Fruit fly (Drosophila melanogaster) whole organism, embryonic: ENCODE measurements around the gene CG15528.
A peak's percentile ranks its signal among the peaks of the same experiment; 100 is the strongest.

Source experiments
- BEAF-32 ChIP-seq: fragments of 200-800 bp; sonication (Bioruptor generic); optimal IDR thresholded peaks from 3 replicates; lab custom pipeline; 2017; ENCODE audit warnings: missing biosample characterization, missing genetic modification characterization, mild to moderate bottlenecking, moderate library complexity, missing genetic modification reagents
- C15 ChIP-seq: fragments of 200-800 bp; sonication (Bioruptor generic); IDR thresholded peaks from 3 replicates; pipeline ENCODE4 v1.3.6; 2022; ENCODE audit warnings: missing biosample characterization, missing genetic modification characterization
- CG10366 ChIP-seq: fragments of 200-800 bp; sonication (Bioruptor generic); IDR thresholded peaks from 2 replicates; pipeline ENCODE4 v1.3.6; 2022; ENCODE audit warnings: missing biosample characterization, missing genetic modification characterization
- CG10462 ChIP-seq: fragments of 200-800 bp; sonication (Bioruptor generic); optimal IDR thresholded peaks from 2 replicates; lab custom pipeline; 2016; ENCODE audit warnings: missing biosample characterization, missing genetic modification characterization
- CG10543 ChIP-seq: fragments of 200-800 bp; sonication (Bioruptor generic); optimal IDR thresholded peaks from 3 replicates; lab custom pipeline; 2017; ENCODE audit warnings: missing biosample characterization, mild to moderate bottlenecking, missing genetic modification characterization, moderate library complexity
- CG11093 ChIP-seq: fragments of 200-800 bp; sonication (Bioruptor generic); IDR thresholded peaks from 3 replicates; pipeline ENCODE4 v1.3.6; 2022; ENCODE audit warnings: missing biosample characterization, missing genetic modification characterization
- CG12155 ChIP-seq: fragments of 200-800 bp; sonication (Bioruptor generic); optimal IDR thresholded peaks from 3 replicates; lab custom pipeline; 2016; ENCODE audit warnings: missing biosample characterization, missing genetic modification characterization
- CG14710 ChIP-seq: fragments of 200-800 bp; sonication (Bioruptor generic); optimal IDR thresholded peaks from 3 replicates; lab custom pipeline; 2019; ENCODE audit warnings: missing biosample characterization, mild to moderate bottlenecking, missing genetic modification characterization, moderate library complexity
- CG1832 ChIP-seq: fragments of 200-800 bp; sonication (Bioruptor generic); optimal IDR thresholded peaks from 2 replicates; lab custom pipeline; 2017; ENCODE audit warnings: missing biosample characterization, mild to moderate bottlenecking, missing genetic modification characterization, inconsistent platforms
- CG33557 ChIP-seq: fragments of 200-800 bp; sonication (Bioruptor generic); optimal IDR thresholded peaks from 2 replicates; lab custom pipeline; 2019; ENCODE audit warnings: missing biosample characterization, mild to moderate bottlenecking, missing genetic modification characterization, moderate library complexity
- CG34224 ChIP-seq: fragments of 200-800 bp; sonication (Bioruptor generic); IDR thresholded peaks from 3 replicates; pipeline ENCODE4 v1.3.6; 2022; ENCODE audit warnings: missing biosample characterization, missing genetic modification characterization; ENCODE audit not compliant: partially characterized antibody
- CG4707 ChIP-seq: fragments of 200-800 bp; sonication (Bioruptor generic); optimal IDR thresholded peaks from 2 replicates; lab custom pipeline; 2018; ENCODE audit warnings: missing biosample characterization, mild to moderate bottlenecking, missing genetic modification characterization, moderate library complexity
- CG6254 ChIP-seq: fragments of 200-800 bp; sonication (Bioruptor generic); optimal IDR thresholded peaks from 3 replicates; lab custom pipeline; 2017; ENCODE audit warnings: mild to moderate bottlenecking, missing biosample characterization, missing genetic modification reagents, missing genetic modification characterization
- CG6689 ChIP-seq: fragments of 200-800 bp; sonication (Bioruptor generic); IDR thresholded peaks from 2 replicates; pipeline ENCODE4 v1.3.6; 2022; ENCODE audit warnings: missing biosample characterization, missing genetic modification characterization
- CG6813 ChIP-seq: fragments of 200-800 bp; sonication (Bioruptor generic); optimal IDR thresholded peaks from 2 replicates; lab custom pipeline; 2017; ENCODE audit warnings: missing biosample characterization, missing genetic modification characterization, mild to moderate bottlenecking, moderate library complexity, missing genetic modification reagents
- CG7963 ChIP-seq: fragments of 200-800 bp; sonication (Bioruptor generic); IDR thresholded peaks from 3 replicates; pipeline ENCODE4 v1.3.6; 2022; ENCODE audit warnings: missing biosample characterization, missing genetic modification characterization; ENCODE audit not compliant: partially characterized antibody
- CkIIα-i1 ChIP-seq: fragments of 200-800 bp; sonication (Bioruptor generic); IDR thresholded peaks from 2 replicates; pipeline ENCODE4 v1.3.6; 2022; ENCODE audit warnings: missing biosample characterization, missing genetic modification characterization
- CrebB ChIP-seq: fragments of 200-800 bp; sonication (Bioruptor generic); optimal IDR thresholded peaks from 3 replicates; lab custom pipeline; 2018; ENCODE audit warnings: missing biosample characterization, mild to moderate bottlenecking, missing genetic modification characterization
- D19B ChIP-seq: fragments of 200-800 bp; sonication (Bioruptor generic); optimal IDR thresholded peaks from 2 replicates; lab custom pipeline; 2017; ENCODE audit warnings: missing biosample characterization, mild to moderate bottlenecking, missing genetic modification characterization
- Dbx ChIP-seq: fragments of 200-800 bp; sonication (Bioruptor generic); IDR thresholded peaks from 3 replicates; pipeline ENCODE4 v1.3.6; 2022; ENCODE audit warnings: missing biosample characterization, missing genetic modification characterization
- Dp ChIP-seq: fragments of 200-800 bp; sonication (Bioruptor generic); optimal IDR thresholded peaks from 2 replicates; lab custom pipeline; 2018; ENCODE audit warnings: missing biosample characterization, mild to moderate bottlenecking, missing genetic modification characterization, moderate library complexity
- HLH4C ChIP-seq: fragments of 200-800 bp; sonication (Bioruptor generic); IDR thresholded peaks from 3 replicates; pipeline ENCODE4 v1.3.6; 2022; ENCODE audit warnings: missing biosample characterization, missing genetic modification characterization; ENCODE audit not compliant: partially characterized antibody
- HLH54F ChIP-seq: fragments of 200-800 bp; sonication (Bioruptor generic); optimal IDR thresholded peaks from 3 replicates; lab custom pipeline; 2016; ENCODE audit warnings: missing biosample characterization, missing genetic modification characterization
- Hsf ChIP-seq: fragments of 200-800 bp; sonication (Bioruptor generic); optimal IDR thresholded peaks from 3 replicates; lab custom pipeline; 2016; ENCODE audit warnings: missing biosample characterization, missing genetic modification characterization
- Meics ChIP-seq: fragments of 200-800 bp; sonication (Bioruptor generic); optimal IDR thresholded peaks from 2 replicates; lab custom pipeline; 2017; ENCODE audit warnings: missing biosample characterization, mild to moderate bottlenecking, missing genetic modification characterization
- Neu2 ChIP-seq: fragments of 200-800 bp; sonication (Bioruptor generic); optimal IDR thresholded peaks from 3 replicates; lab custom pipeline; 2016; ENCODE audit warnings: missing biosample characterization, missing genetic modification characterization, borderline replicate concordance
- Opbp ChIP-seq: fragments of 200-800 bp; sonication (Bioruptor generic); IDR thresholded peaks from 3 replicates; pipeline ENCODE4 v1.3.6; 2022; ENCODE audit warnings: missing biosample characterization, missing genetic modification characterization; ENCODE audit not compliant: partially characterized antibody
- PHDP ChIP-seq: fragments of 200-800 bp; sonication (Bioruptor generic); optimal IDR thresholded peaks from 3 replicates; lab custom pipeline; 2018; ENCODE audit warnings: missing biosample characterization, mild to moderate bottlenecking, missing genetic modification characterization, moderate library complexity
- Side ChIP-seq: fragments of 200-800 bp; sonication (Bioruptor generic); optimal IDR thresholded peaks from 2 replicates; lab custom pipeline; 2016; ENCODE audit warnings: missing biosample characterization, missing genetic modification characterization
- TFAM ChIP-seq: fragments of 200-800 bp; sonication (Bioruptor generic); optimal IDR thresholded peaks from 2 replicates; lab custom pipeline; 2017; ENCODE audit warnings: missing biosample characterization, missing genetic modification characterization, inconsistent platforms
- bowl ChIP-seq: fragments of 200-800 bp; sonication (Bioruptor generic); IDR thresholded peaks from 2 replicates; pipeline ENCODE4 v1.3.6; 2022; ENCODE audit warnings: missing biosample characterization, missing genetic modification characterization
- cg ChIP-seq: fragments of 200-800 bp; sonication (Bioruptor generic); optimal IDR thresholded peaks from 3 replicates; lab custom pipeline; 2019; ENCODE audit warnings: missing biosample characterization, mild to moderate bottlenecking, missing genetic modification characterization, moderate library complexity
- emc ChIP-seq: fragments of 200-800 bp; sonication (Bioruptor generic); optimal IDR thresholded peaks from 2 replicates; lab custom pipeline; 2016; ENCODE audit warnings: missing biosample characterization, missing genetic modification characterization
- fd64A ChIP-seq: fragments of 200-800 bp; sonication (Bioruptor generic); optimal IDR thresholded peaks from 3 replicates; lab custom pipeline; 2018; ENCODE audit warnings: missing biosample characterization, mild to moderate bottlenecking, missing genetic modification characterization
- gsb ChIP-seq: fragments of 200-800 bp; sonication (Bioruptor generic); IDR thresholded peaks from 2 replicates; pipeline ENCODE4 v1.3.6; 2022; ENCODE audit warnings: missing biosample characterization, missing genetic modification characterization
- hkb ChIP-seq, 2 experiments: fragments of 200-800 bp in 1 of 2; fragments of >200 bp in 1 of 2; sonication (Bioruptor generic) in 1 of 2; IDR thresholded peaks in 1 of 2; optimal IDR thresholded peaks in 1 of 2; 2 replicates each; pipeline versions ENCODE4 v1.3.6 to Lab custom; 2017 to 2022; ENCODE audit warnings: missing biosample characterization in 1 of 2, missing genetic modification characterization in 1 of 2
- klu ChIP-seq: fragments of 200-800 bp; sonication (Bioruptor generic); IDR thresholded peaks from 2 replicates; pipeline ENCODE4 v1.3.6; 2022; ENCODE audit warnings: missing biosample characterization, missing genetic modification characterization
- luna ChIP-seq: fragments of 200-800 bp; sonication (Bioruptor generic); optimal IDR thresholded peaks from 2 replicates; lab custom pipeline; 2016; ENCODE audit warnings: missing biosample characterization, missing genetic modification characterization
- mld ChIP-seq: fragments of 200-800 bp; sonication (Bioruptor generic); IDR thresholded peaks from 3 replicates; pipeline ENCODE4 v1.3.6; 2022; ENCODE audit warnings: missing biosample characterization, missing genetic modification characterization; ENCODE audit not compliant: partially characterized antibody
- oc ChIP-seq: fragments of 200-800 bp; sonication (Bioruptor generic); optimal IDR thresholded peaks from 2 replicates; lab custom pipeline; 2018; ENCODE audit warnings: missing biosample characterization, mild to moderate bottlenecking, missing genetic modification characterization, moderate library complexity
- repo ChIP-seq: fragments of 200-800 bp; sonication (Bioruptor generic); optimal IDR thresholded peaks from 2 replicates; lab custom pipeline; 2016; ENCODE audit warnings: missing biosample characterization, missing genetic modification characterization
- sens ChIP-seq: fragments of 200-800 bp; sonication (Bioruptor generic); peaks from one replicate; lab custom pipeline; 2016; ENCODE audit warnings: missing biosample characterization, missing genetic modification characterization
- seq ChIP-seq: fragments of 200-800 bp; sonication (Bioruptor generic); IDR thresholded peaks from 2 replicates; pipeline ENCODE4 v1.3.6; 2022; ENCODE audit warnings: missing biosample characterization, missing genetic modification characterization
- sug ChIP-seq: fragments of 200-800 bp; optimal IDR thresholded peaks from 2 replicates; lab custom pipeline; 2019; ENCODE audit warnings: missing biosample characterization, mild to moderate bottlenecking, missing genetic modification characterization, moderate library complexity
- vnd ChIP-seq: fragments of 200-800 bp; sonication (Bioruptor generic); IDR thresholded peaks from 3 replicates; pipeline ENCODE4 v1.3.6; 2022; ENCODE audit warnings: missing biosample characterization, missing genetic modification characterization; ENCODE audit not compliant: partially characterized antibody

CG15528 gene

dm6 chr3R:30058057-30058868 lies 6.4 kb upstream of the CG15528 start, which contains the start of gene sima (continued):
- peak; percentile 21 for TF ChIP-seq Dp (GFP tag; lab: Kevin White, UChicago)
- TF ChIP-seq PHDP: no peak
- 0 out of 2 replicates have a peak, but pooled peaks have one; percentile 31 for TF ChIP-seq CG10366 (GFP tag; lab: Robert Waterston, UW)
- TF ChIP-seq TFAM (GFP tag; lab: Kevin White, UChicago): no peak
- no peak for TF ChIP-seq CG10543 (GFP tag; lab: Kevin White, UChicago)
- no peak for TF ChIP-seq Side (GFP tag; lab: Kevin White, UChicago)
- no peak for TF ChIP-seq klu (GFP tag; lab: Robert Waterston, UW)
- TF ChIP-seq CG6254 (GFP tag; lab: Kevin White, UChicago): no peak
- no peak for TF ChIP-seq Neu2 (GFP tag; lab: Kevin White, UChicago)
- no peak for TF ChIP-seq vnd (GFP tag; lab: Robert Waterston, UW)
- no peak for TF ChIP-seq CG4707 (GFP tag; lab: Kevin White, UChicago)
- no peak for TF ChIP-seq emc (GFP tag; lab: Kevin White, UChicago)
- peak; percentile 91 for TF ChIP-seq CG10462 (GFP tag; lab: Kevin White, UChicago)
- TF ChIP-seq seq (GFP tag; lab: Robert Waterston, UW): no peak
- no peak for TF ChIP-seq HLH4C (GFP tag; lab: Robert Waterston, UW)
- peak; percentile 88 for TF ChIP-seq cg (GFP tag; lab: Kevin White, UChicago)

dm6 chr3R:30056592-30057135 lies 4.8 kb upstream of the CG15528 start, which contains the start of the genes CG7950 and Rpp14a:
Gene CG7950 (plus strand): TSS chr3R:30056859.
Gene Rpp14a (plus strand): TSS chr3R:30056859.
- TF ChIP-seq CG6813: peak; percentile 21
- peak; percentile 78 for TF ChIP-seq CG14710
- peak; percentile 54 for TF ChIP-seq repo (GFP tag; lab: Kevin White, UChicago)
- TF ChIP-seq CG6689 (GFP tag; lab: Robert Waterston, UW): peak; percentile 70
- TF ChIP-seq CG12155: peak; percentile 80
- no peak for TF ChIP-seq cg (GFP tag; lab: Kevin White, UChicago)
- TF ChIP-seq Dbx (GFP tag; lab: Robert Waterston, UW): peak; percentile 87
- TF ChIP-seq PHDP: peak; percentile 85
- TF ChIP-seq CkIIα-i1 (GFP tag; lab: Robert Waterston, UW): no peak
- peak; percentile 35 for TF ChIP-seq D19B (GFP tag; lab: Kevin White, UChicago)
- TF ChIP-seq Hsf: peak; percentile 83
- TF ChIP-seq sug (tag; lab: Kevin White, UChicago): peak; percentile 83
- TF ChIP-seq gsb (GFP tag; lab: Robert Waterston, UW): peak; percentile 59; the same call in 1 of the 2 replicates
- no peak for TF ChIP-seq Opbp (GFP tag; lab: Robert Waterston, UW)
- peak; percentile 31 for TF ChIP-seq BEAF-32
- no peak for TF ChIP-seq CG7963 (GFP tag; lab: Robert Waterston, UW)
- no peak for TF ChIP-seq C15 (GFP tag; lab: Robert Waterston, UW)
- peak; percentile 42 for TF ChIP-seq luna (GFP tag; lab: Kevin White, UChicago)
- TF ChIP-seq CrebB: peak; percentile 83
- peak; percentile 43 for TF ChIP-seq Meics (GFP tag; lab: Kevin White, UChicago)
- no peak for TF ChIP-seq mld (GFP tag; lab: Robert Waterston, UW)
- peak; percentile 97 for TF ChIP-seq sens (GFP tag; lab: Kevin White, UChicago)
- peak; percentile 88 for TF ChIP-seq HLH54F
- no peak for TF ChIP-seq CG11093 (GFP tag; lab: Robert Waterston, UW)
- TF ChIP-seq hkb (optimal IDR thresholded peaks at IDR 0.05; lab: Kevin White, UChicago): no peak
- peak; percentile 83 for TF ChIP-seq hkb (GFP tag; IDR thresholded peaks at IDR 0.05; lab: Robert Waterston, UW)
- 0 out of 2 replicates have a peak, but pooled peaks have one; percentile 37 for TF ChIP-seq bowl (GFP tag; lab: Robert Waterston, UW)
- no peak for TF ChIP-seq CG1832 (GFP tag; lab: Kevin White, UChicago)
- TF ChIP-seq CG34224 (GFP tag; lab: Robert Waterston, UW): 0 out of 3 replicates have a peak, but pooled peaks have one; percentile 27
- peak; percentile 53 for TF ChIP-seq CG33557 (GFP tag; lab: Kevin White, UChicago)
- peak; percentile 74 for TF ChIP-seq oc (tag; lab: Kevin White, UChicago)
- no peak for TF ChIP-seq fd64A (GFP tag; lab: Kevin White, UChicago)
- peak; percentile 81 for TF ChIP-seq seq (GFP tag; lab: Robert Waterston, UW)
